Fruit fly (Drosophila melanogaster) whole organism, embryonic: ENCODE data around the gene RpL34b.
A peak's percentile ranks its signal among the peaks of the same experiment; 100 is the strongest.

Experiments used
- CG10147 ChIP-seq: fragments of 200-800 bp; sonication (Bioruptor generic); optimal IDR thresholded peaks from 2 replicates; lab custom pipeline; 2019; ENCODE audit warnings: missing biosample characterization, mild to moderate bottlenecking, missing genetic modification characterization, moderate library complexity
- CG10462 ChIP-seq: fragments of 200-800 bp; sonication (Bioruptor generic); optimal IDR thresholded peaks from 2 replicates; lab custom pipeline; 2016; ENCODE audit warnings: missing biosample characterization, missing genetic modification characterization
- CG11093 ChIP-seq: fragments of 200-800 bp; sonication (Bioruptor generic); IDR thresholded peaks from 3 replicates; pipeline ENCODE4 v1.3.6; 2022; ENCODE audit warnings: missing biosample characterization, missing genetic modification characterization
- CG11723 ChIP-seq: fragments of 200-800 bp; sonication (Bioruptor generic); optimal IDR thresholded peaks from 2 replicates; lab custom pipeline; 2017; ENCODE audit warnings: missing biosample characterization, mild to moderate bottlenecking, missing genetic modification characterization
- CG12299 ChIP-seq: fragments of 200-800 bp; sonication (Bioruptor generic); optimal IDR thresholded peaks from 2 replicates; lab custom pipeline; 2018; ENCODE audit warnings: missing biosample characterization, mild to moderate bottlenecking, missing genetic modification characterization
- CG12942 ChIP-seq: fragments of 200-800 bp; sonication (Bioruptor generic); optimal IDR thresholded peaks from 3 replicates; lab custom pipeline; 2016; ENCODE audit warnings: missing biosample characterization, missing genetic modification characterization
- CG13624 ChIP-seq: fragments of 200-800 bp; sonication (Bioruptor generic); optimal IDR thresholded peaks from 2 replicates; lab custom pipeline; 2016; ENCODE audit warnings: missing biosample characterization, missing genetic modification characterization
- CG16863 ChIP-seq: fragments of 200-800 bp; sonication (Bioruptor generic); optimal IDR thresholded peaks from 3 replicates; lab custom pipeline; 2016; ENCODE audit warnings: missing biosample characterization, missing genetic modification characterization
- CG17802 ChIP-seq: fragments of 200-800 bp; sonication (Bioruptor generic); optimal IDR thresholded peaks from 2 replicates; lab custom pipeline; 2018; ENCODE audit warnings: missing biosample characterization, mild to moderate bottlenecking, missing genetic modification characterization, moderate library complexity
- CG18764 ChIP-seq: fragments of 200-800 bp; sonication (Bioruptor generic); optimal IDR thresholded peaks from 3 replicates; lab custom pipeline; 2016; ENCODE audit warnings: missing biosample characterization, missing genetic modification characterization
- CG2120 ChIP-seq: fragments of 200-800 bp; sonication (Bioruptor generic); optimal IDR thresholded peaks from 3 replicates; lab custom pipeline; 2016; ENCODE audit warnings: missing biosample characterization, missing genetic modification characterization
- CG2199 ChIP-seq: fragments of 200-800 bp; sonication (Bioruptor generic); IDR thresholded peaks from 3 replicates; pipeline ENCODE4 v1.3.6; 2022; ENCODE audit warnings: missing biosample characterization, missing genetic modification characterization
- CG30403 ChIP-seq: fragments of 200-800 bp; sonication (Bioruptor generic); optimal IDR thresholded peaks from 3 replicates; lab custom pipeline; 2016; ENCODE audit warnings: missing biosample characterization, missing genetic modification characterization
- CG30431 ChIP-seq: fragments of 200-800 bp; sonication (Bioruptor generic); optimal IDR thresholded peaks from 2 replicates; lab custom pipeline; 2017; ENCODE audit warnings: missing biosample characterization, missing genetic modification characterization
- CG42726 ChIP-seq: fragments of 200-800 bp; sonication (Bioruptor generic); IDR thresholded peaks from 2 replicates; pipeline ENCODE4 v1.3.6; 2022; ENCODE audit warnings: missing biosample characterization, missing genetic modification characterization; ENCODE audit not compliant: partially characterized antibody
- CG5180 ChIP-seq: fragments of 200-800 bp; sonication (Bioruptor generic); optimal IDR thresholded peaks from 3 replicates; lab custom pipeline; 2017; ENCODE audit warnings: missing biosample characterization, missing genetic modification characterization, mild to moderate bottlenecking, moderate library complexity, missing genetic modification reagents
- CG6254 ChIP-seq: fragments of 200-800 bp; sonication (Bioruptor generic); optimal IDR thresholded peaks from 3 replicates; lab custom pipeline; 2017; ENCODE audit warnings: mild to moderate bottlenecking, missing biosample characterization, missing genetic modification reagents, missing genetic modification characterization
- CG7786 ChIP-seq: fragments of 200-800 bp; sonication (Bioruptor generic); optimal IDR thresholded peaks from 2 replicates; lab custom pipeline; 2016; ENCODE audit warnings: missing biosample characterization, missing genetic modification characterization
- CG7963 ChIP-seq: fragments of 200-800 bp; sonication (Bioruptor generic); IDR thresholded peaks from 3 replicates; pipeline ENCODE4 v1.3.6; 2022; ENCODE audit warnings: missing biosample characterization, missing genetic modification characterization; ENCODE audit not compliant: partially characterized antibody
- CG8478 ChIP-seq: fragments of >200 bp; optimal IDR thresholded peaks from 2 replicates; lab custom pipeline; 2018
- CG9817 ChIP-seq: fragments of 200-800 bp; sonication (Bioruptor generic); optimal IDR thresholded peaks from 2 replicates; lab custom pipeline; 2018; ENCODE audit warnings: missing biosample characterization, mild to moderate bottlenecking, missing genetic modification characterization, moderate library complexity
- CTCF ChIP-seq: fragments of 200-800 bp; sonication (Bioruptor generic); optimal IDR thresholded peaks from 2 replicates; lab custom pipeline; 2017; ENCODE audit warnings: missing biosample characterization, mild to moderate bottlenecking, missing genetic modification characterization, moderate library complexity
- Drgx ChIP-seq: fragments of 200-800 bp; sonication (Bioruptor generic); IDR thresholded peaks from 2 replicates; pipeline ENCODE4 v1.3.6; 2022; ENCODE audit warnings: missing biosample characterization, missing genetic modification characterization
- Hmr ChIP-seq: fragments of 200-800 bp; sonication (Bioruptor generic); optimal IDR thresholded peaks from 3 replicates; lab custom pipeline; 2017; ENCODE audit warnings: mild to moderate bottlenecking, missing biosample characterization, missing genetic modification reagents, missing genetic modification characterization
- Lhr ChIP-seq: fragments of 200-800 bp; sonication (Bioruptor generic); optimal IDR thresholded peaks from 3 replicates; lab custom pipeline; 2017; ENCODE audit warnings: mild to moderate bottlenecking, missing biosample characterization, missing genetic modification reagents, missing genetic modification characterization
- Nf-YA ChIP-seq: fragments of 200-800 bp; sonication (Bioruptor generic); IDR thresholded peaks from 2 replicates; pipeline ENCODE4 v1.3.6; 2022; ENCODE audit warnings: missing biosample characterization, missing genetic modification characterization
- Opbp ChIP-seq: fragments of 200-800 bp; sonication (Bioruptor generic); IDR thresholded peaks from 3 replicates; pipeline ENCODE4 v1.3.6; 2022; ENCODE audit warnings: missing biosample characterization, missing genetic modification characterization; ENCODE audit not compliant: partially characterized antibody
- Ptx1 ChIP-seq: fragments of 200-800 bp; sonication (Bioruptor generic); IDR thresholded peaks from 2 replicates; pipeline ENCODE4 v1.3.6; 2022; ENCODE audit warnings: missing biosample characterization, missing genetic modification characterization
- Rx ChIP-seq: fragments of 200-800 bp; sonication (Bioruptor generic); IDR thresholded peaks from 2 replicates; pipeline ENCODE4 v1.3.6; 2022; ENCODE audit warnings: missing biosample characterization, missing genetic modification characterization
- Scr ChIP-seq: fragments of 200-800 bp; sonication (Bioruptor generic); IDR thresholded peaks from 2 replicates; pipeline ENCODE4 v1.3.6; 2022; ENCODE audit warnings: missing biosample characterization, missing genetic modification characterization; ENCODE audit not compliant: partially characterized antibody
- Xbp1 ChIP-seq: fragments of 200-800 bp; sonication (Bioruptor generic); optimal IDR thresholded peaks from 3 replicates; lab custom pipeline; 2016; ENCODE audit warnings: missing biosample characterization, mild to moderate bottlenecking, missing genetic modification characterization
- aop ChIP-seq: fragments of 200-800 bp; sonication (Bioruptor generic); IDR thresholded peaks from 2 replicates; pipeline ENCODE4 v1.3.6; 2022; ENCODE audit warnings: missing biosample characterization, missing genetic modification characterization
- bowl ChIP-seq: fragments of 200-800 bp; sonication (Bioruptor generic); IDR thresholded peaks from 2 replicates; pipeline ENCODE4 v1.3.6; 2022; ENCODE audit warnings: missing biosample characterization, missing genetic modification characterization
- chm ChIP-seq: fragments of 200-800 bp; sonication (Bioruptor generic); IDR thresholded peaks from 2 replicates; pipeline ENCODE4 v1.3.6; 2022; ENCODE audit warnings: missing biosample characterization, missing genetic modification characterization
- crol ChIP-seq: fragments of 200-800 bp; sonication (Bioruptor generic); IDR thresholded peaks from 2 replicates; pipeline ENCODE4 v1.3.6; 2022; ENCODE audit warnings: missing biosample characterization, missing genetic modification characterization
- gem ChIP-seq: fragments of 200-800 bp; sonication (Bioruptor generic); optimal IDR thresholded peaks from 2 replicates; lab custom pipeline; 2019; ENCODE audit warnings: missing biosample characterization, mild to moderate bottlenecking, missing genetic modification characterization, moderate library complexity
- h ChIP-seq: fragments of >200 bp; optimal IDR thresholded peaks from 2 replicates; lab custom pipeline; 2017
- lilli ChIP-seq: fragments of 200-800 bp; sonication (Bioruptor generic); optimal IDR thresholded peaks from 3 replicates; lab custom pipeline; 2016; ENCODE audit warnings: missing biosample characterization, missing genetic modification characterization
- lov ChIP-seq, 2 experiments: fragments of 200-800 bp in 1 of 2; fragments of >200 bp in 1 of 2; sonication (Bioruptor generic) in 1 of 2; IDR thresholded peaks in 1 of 2; optimal IDR thresholded peaks in 1 of 2; 2 replicates in 1 of 2; 3 replicates in 1 of 2; pipeline versions ENCODE4 v1.3.6 to Lab custom; 2017 to 2022; ENCODE audit warnings: missing biosample characterization in 1 of 2, missing genetic modification characterization in 1 of 2
- mld ChIP-seq: fragments of 200-800 bp; sonication (Bioruptor generic); IDR thresholded peaks from 3 replicates; pipeline ENCODE4 v1.3.6; 2022; ENCODE audit warnings: missing biosample characterization, missing genetic modification characterization; ENCODE audit not compliant: partially characterized antibody
- odd ChIP-seq: fragments of 200-800 bp; sonication (Bioruptor generic); optimal IDR thresholded peaks from 2 replicates; lab custom pipeline; 2017; ENCODE audit warnings: missing biosample characterization, mild to moderate bottlenecking, missing genetic modification characterization
- p53 ChIP-seq: fragments of 200-800 bp; sonication (Bioruptor generic); optimal IDR thresholded peaks from 2 replicates; lab custom pipeline; 2016; ENCODE audit warnings: missing biosample characterization, missing genetic modification characterization
- ranshi ChIP-seq: fragments of 200-800 bp; sonication (Bioruptor generic); IDR thresholded peaks from 2 replicates; pipeline ENCODE4 v1.3.6; 2022; ENCODE audit warnings: missing biosample characterization, missing genetic modification characterization
- tgo ChIP-seq: fragments of 200-800 bp; sonication (Bioruptor generic); IDR thresholded peaks from 3 replicates; pipeline ENCODE4 v1.3.6; 2022; ENCODE audit warnings: missing biosample characterization, missing genetic modification characterization
- trem ChIP-seq: fragments of 200-800 bp; optimal IDR thresholded peaks from 3 replicates; lab custom pipeline; 2019; ENCODE audit warnings: missing biosample characterization, mild to moderate bottlenecking, missing genetic modification characterization, moderate library complexity
- trh ChIP-seq: fragments of 200-800 bp; sonication (Bioruptor generic); optimal IDR thresholded peaks from 2 replicates; lab custom pipeline; 2016; ENCODE audit warnings: missing biosample characterization, missing genetic modification characterization
- tup ChIP-seq: fragments of 200-800 bp; sonication (Bioruptor generic); optimal IDR thresholded peaks from 2 replicates; lab custom pipeline; 2016; ENCODE audit warnings: missing biosample characterization, mild to moderate bottlenecking, missing genetic modification characterization, moderate library complexity
- vnd ChIP-seq: fragments of 200-800 bp; sonication (Bioruptor generic); IDR thresholded peaks from 3 replicates; pipeline ENCODE4 v1.3.6; 2022; ENCODE audit warnings: missing biosample characterization, missing genetic modification characterization; ENCODE audit not compliant: partially characterized antibody
- wek ChIP-seq: fragments of 200-800 bp; sonication (Bioruptor generic); optimal IDR thresholded peaks from 3 replicates; lab custom pipeline; 2018; ENCODE audit warnings: missing biosample characterization, mild to moderate bottlenecking, missing genetic modification characterization, moderate library complexity
- z ChIP-seq: fragments of 200-800 bp; sonication (Bioruptor generic); IDR thresholded peaks from 3 replicates; pipeline ENCODE4 v1.3.6; 2022; ENCODE audit warnings: missing biosample characterization, missing genetic modification characterization

Gene RpL34b

dm6 chr3R:9408069-9408468, 7.0 kb upstream of the RpL34b start, which contains the start of gene CG44261:
CG44261 (minus strand) TSS chr3R:9408169.
- TF ChIP-seq CG6254 (GFP tag; lab: Kevin White, UChicago) = no peak

DNA sequence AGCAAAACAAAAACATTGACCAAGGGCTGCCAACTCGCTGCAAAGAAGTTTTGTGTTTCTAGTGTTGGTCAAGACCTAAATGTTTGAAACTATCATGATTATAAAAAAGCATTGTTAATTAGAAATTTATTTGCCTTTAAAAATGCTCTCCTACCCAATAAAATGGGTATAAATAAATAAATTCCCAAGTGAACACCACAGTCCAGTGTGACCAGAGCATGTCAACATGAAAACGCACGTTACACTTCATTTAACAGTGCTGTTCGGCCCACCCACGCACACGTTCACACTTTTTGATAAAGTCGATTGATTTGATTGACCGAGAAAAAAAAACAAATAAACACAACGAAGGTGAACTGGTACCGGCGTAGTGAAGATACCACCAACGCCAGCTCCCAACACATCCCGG, 3.1 kb upstream of the RpL34b start, which contains the start of the genes CG9356, BBIP1 and CG8135:
TSS of gene CG9356 (minus strand) at position 166 of the 409 bp plus-strand sequence.
TSS of gene BBIP1 (plus strand) at position 282 of the 409 bp plus-strand sequence.
TSS of gene CG8135 (plus strand) at position 282 of the 409 bp plus-strand sequence.
- TF ChIP-seq CG11093 = no peak
- TF ChIP-seq CG13624 (GFP tag; lab: Kevin White, UChicago) = peak; percentile 90
- peak; percentile 71 for TF ChIP-seq Rx (GFP tag; lab: Robert Waterston, UW)
- peak; percentile 25 for TF ChIP-seq CG17802 (tag; lab: Kevin White, UChicago)
- peak; percentile 84 for TF ChIP-seq CG30403 (GFP tag; lab: Kevin White, UChicago)
- peak; percentile 71 for TF ChIP-seq Ptx1 (GFP tag; lab: Robert Waterston, UW)
- no peak for TF ChIP-seq Drgx (GFP tag; lab: Robert Waterston, UW)
- TF ChIP-seq vnd (GFP tag; lab: Robert Waterston, UW) = no peak
- TF ChIP-seq tgo (GFP tag; lab: Robert Waterston, UW) = peak; percentile 60; the same call in 2 of the 3 replicates
- TF ChIP-seq tup = peak; percentile 75
- peak; percentile 60 for TF ChIP-seq p53 (GFP tag; lab: Kevin White, UChicago)
- no peak for TF ChIP-seq CG11723 (GFP tag; lab: Kevin White, UChicago)
- TF ChIP-seq Lhr (GFP tag; lab: Kevin White, UChicago) = peak; percentile 84
- TF ChIP-seq Scr (GFP tag; lab: Robert Waterston, UW) = peak; percentile 50
- no peak for TF ChIP-seq CG42726 (GFP tag; lab: Robert Waterston, UW)
- no peak for TF ChIP-seq chm (GFP tag; lab: Robert Waterston, UW)
- peak; percentile 59 for TF ChIP-seq ranshi
- TF ChIP-seq Opbp (GFP tag; lab: Robert Waterston, UW) = peak; percentile 62
- peak; percentile 64 for TF ChIP-seq CG18764
- no peak for TF ChIP-seq wek (GFP tag; lab: Kevin White, UChicago)
- no peak for TF ChIP-seq CG10147 (GFP tag; lab: Kevin White, UChicago)
- TF ChIP-seq CG8478 (lab: Kevin White, UChicago) = no peak
- no peak for TF ChIP-seq lov (optimal IDR thresholded peaks at IDR 0.05; lab: Kevin White, UChicago)
- TF ChIP-seq lov (GFP tag; IDR thresholded peaks at IDR 0.05; lab: Robert Waterston, UW) = no peak
- peak; percentile 82 for TF ChIP-seq CG12942
- peak; percentile 60 for TF ChIP-seq CG12299 (tag; lab: Kevin White, UChicago)
- TF ChIP-seq CG5180 (GFP tag; lab: Kevin White, UChicago) = no peak
- TF ChIP-seq CG9817 (tag; lab: Kevin White, UChicago) = peak; percentile 33
- TF ChIP-seq z (GFP tag; lab: Robert Waterston, UW) = no peak
- peak; percentile 2 for TF ChIP-seq CTCF (GFP tag; lab: Kevin White, UChicago)
- TF ChIP-seq CG2199 (GFP tag; lab: Robert Waterston, UW) = no peak
- peak; percentile 88 for TF ChIP-seq CG2120
- TF ChIP-seq CG10462 (GFP tag; lab: Kevin White, UChicago) = peak; percentile 74
- no peak for TF ChIP-seq CG7963
- TF ChIP-seq lilli (GFP tag; lab: Kevin White, UChicago) = peak; percentile 92
- TF ChIP-seq gem (tag; lab: Kevin White, UChicago) = no peak
- TF ChIP-seq Nf-YA (GFP tag; lab: Robert Waterston, UW) = peak; percentile 30; the same call in 1 of the 2 replicates
- no peak for TF ChIP-seq CG30431
- no peak for TF ChIP-seq bowl (GFP tag; lab: Robert Waterston, UW)
- peak; percentile 76 for TF ChIP-seq CG7786
- TF ChIP-seq crol (GFP tag; lab: Robert Waterston, UW) = no peak
- TF ChIP-seq CG16863 (GFP tag; lab: Kevin White, UChicago) = peak; percentile 76
- TF ChIP-seq Hmr (GFP tag; lab: Kevin White, UChicago) = peak; percentile 77
- TF ChIP-seq mld (GFP tag; lab: Robert Waterston, UW) = no peak
- no peak for TF ChIP-seq h
- TF ChIP-seq Xbp1 (GFP tag; lab: Kevin White, UChicago) = peak; percentile 85
- TF ChIP-seq aop (GFP tag; lab: Robert Waterston, UW) = no peak
- no peak for TF ChIP-seq trh
- peak; percentile 100 for TF ChIP-seq trem
- TF ChIP-seq odd (GFP tag; lab: Kevin White, UChicago) = no peak
